Worm (Caenorhabditis elegans): ENCODE results near the gene hmit-1.3.

- TF ChIP-seq tbx-11 (GFP tag; IDR thresholded peaks at IDR 0.05), result no peak
- TF ChIP-seq F13C5.2 (tag; optimal IDR thresholded peaks at IDR 0.05), result no peak
- TF ChIP-seq B0310.2 (tag; optimal IDR thresholded peaks at IDR 0.05), result no peak
- no peak for TF ChIP-seq sea-1 (GFP tag; conservative IDR thresholded peaks at IDR 0.05)
- no peak for TF ChIP-seq scrt-1 (GFP tag; IDR thresholded peaks at IDR 0.05)
- no peak for TF ChIP-seq ama-1 (optimal IDR thresholded peaks at IDR 0.05)
These were observed 52.4 kb downstream of the hmit-1.3 start for ce11 chrIII:3467013-3467412.
